Fruit fly (Drosophila melanogaster) S2 (cell line): ENCODE data around the gene Uggt.

Experiments
- CG8478 ChIP-seq: fragments of >200 bp; optimal IDR thresholded peaks from 2 replicates; lab custom pipeline; 2018
- CTCF ChIP-seq, 2 experiments: fragments of >200 bp; optimal IDR thresholded peaks; 2 replicates each; lab custom pipeline; 2018

DNA sequence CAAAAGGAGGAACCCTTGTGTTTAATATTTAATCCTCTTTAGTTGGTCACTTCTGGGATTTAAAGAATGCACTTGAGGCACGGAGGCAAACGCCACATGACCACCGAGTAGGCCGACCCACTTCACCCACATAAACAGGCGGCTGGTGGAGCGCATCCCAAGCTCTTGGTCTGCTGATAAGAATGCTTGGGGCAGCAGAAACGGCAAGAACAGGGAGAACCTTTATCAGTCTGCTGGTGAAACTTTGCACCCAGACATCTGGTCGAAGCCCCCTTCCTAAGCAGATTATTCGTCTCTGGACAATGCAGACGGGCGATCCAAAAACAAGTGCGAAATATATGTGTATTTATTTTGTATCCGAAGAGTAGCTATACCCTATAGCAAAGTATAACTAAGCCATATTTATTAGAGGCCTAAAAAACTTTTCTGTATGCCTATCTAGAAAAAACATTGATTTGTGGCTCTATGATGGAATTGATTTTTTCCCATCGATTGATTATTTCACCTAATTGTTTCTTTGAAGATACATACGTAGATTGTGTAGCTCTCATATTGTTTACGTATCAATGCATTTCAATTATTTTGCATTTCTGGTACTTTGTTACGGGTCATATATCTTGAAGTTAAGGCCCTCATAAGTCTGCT lies 16.8 kb downstream of the Uggt start:
- no peak for TF ChIP-seq CTCF (optimal IDR thresholded peaks at IDR 0.05; lab: Kevin White, UChicago)
- TF ChIP-seq CG8478 (lab: Kevin White, UChicago) = no peak
